Worm (Caenorhabditis elegans) whole organism, late embryonic: ENCODE results near the gene ZC262.7.

Experiments
- K02D7.2 ChIP-seq: sonication (generic microtip); optimal IDR thresholded peaks from 2 replicates; lab custom pipeline; 2017; ENCODE audit warnings: mild to moderate bottlenecking, missing genetic modification characterization, missing compliant biosample characterization
- ceh-18 ChIP-seq: sonication (generic microtip); optimal IDR thresholded peaks from 2 replicates; lab custom pipeline; 2016; ENCODE audit warnings: missing genetic modification characterization, missing compliant biosample characterization
- elt-4 ChIP-seq: sonication (generic microtip); optimal IDR thresholded peaks from 2 replicates; lab custom pipeline; 2016; ENCODE audit warnings: missing genetic modification characterization, missing compliant biosample characterization
- fax-1 ChIP-seq: sonication (generic microtip); optimal IDR thresholded peaks from 2 replicates; lab custom pipeline; 2016; ENCODE audit warnings: missing genotype, missing genetic modification characterization, missing compliant biosample characterization
- nhr-11 ChIP-seq: fragments of 150-350 bp; optimal IDR thresholded peaks from 2 replicates; lab custom pipeline; 2014; ENCODE audit warnings: missing biosample characterization, missing genetic modification characterization
- tbx-2 ChIP-seq: sonication (generic microtip); optimal IDR thresholded peaks from 2 replicates; lab custom pipeline; 2016; ENCODE audit warnings: missing genetic modification characterization, missing compliant biosample characterization

DNA sequence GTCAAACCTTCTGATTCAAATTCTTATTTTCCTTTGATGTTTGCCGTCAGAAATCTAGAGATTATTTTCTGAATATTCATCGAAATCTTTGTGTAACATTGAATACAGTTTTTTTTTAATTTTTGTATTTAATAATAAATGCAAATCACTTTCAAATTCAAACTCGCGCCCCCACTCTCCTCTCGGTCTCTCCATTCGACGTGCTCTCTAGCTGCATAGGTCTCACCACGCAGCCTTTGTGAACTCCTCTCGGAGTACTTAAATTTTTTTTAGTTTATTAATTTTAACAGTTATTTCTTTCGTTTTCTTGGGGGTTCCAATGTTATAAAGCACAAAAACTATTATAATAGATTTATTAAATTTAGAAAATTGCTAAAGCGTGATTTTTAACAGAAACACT, 26.1 kb upstream of the ZC262.7 start:
- TF ChIP-seq fax-1 (tag; lab: Kevin White, UChicago) (no peak), ceh-18 (no peak), nhr-11 (no peak), elt-4 (tag; lab: Kevin White, UChicago) (no peak), K02D7.2 (tag; lab: Kevin White, UChicago) (no peak), tbx-2 (no peak)
